Worm (Caenorhabditis elegans) whole organism, L1 larva: ENCODE data around the gene T19C3.2.
A peak's percentile ranks its signal among the peaks of the same experiment; 100 is the strongest.

Experiments
- C34B4.2 ChIP-seq: sonication (generic microtip); optimal IDR thresholded peaks from 2 replicates; lab custom pipeline; 2017; ENCODE audit warnings: mild to moderate bottlenecking, missing genetic modification characterization, missing compliant biosample characterization
- Y116A8C.19 ChIP-seq: sonication (generic microtip); optimal IDR thresholded peaks from 2 replicates; lab custom pipeline; 2016; ENCODE audit warnings: missing compliant biosample characterization, missing genetic modification characterization, borderline replicate concordance
- aha-1 ChIP-seq: fragments of 150-350 bp; optimal IDR thresholded peaks from 2 replicates; lab custom pipeline; 2014; ENCODE audit warnings: missing biosample characterization, missing genetic modification characterization
- ama-1 ChIP-seq: fragments of 150-350 bp; optimal IDR thresholded peaks from 2 replicates; lab custom pipeline; 2014
- blmp-1 ChIP-seq: fragments of 150-350 bp; optimal IDR thresholded peaks from 2 replicates; lab custom pipeline; 2014; ENCODE audit warnings: missing biosample characterization, missing genetic modification characterization
- ceh-8 ChIP-seq: fragments of 200-800 bp; sonication (Bioruptor generic); optimal IDR thresholded peaks from 2 replicates; lab custom pipeline; 2018; ENCODE audit warnings: mild to moderate bottlenecking, missing genetic modification characterization, moderate library complexity, missing compliant biosample characterization
- ceh-90 ChIP-seq: sonication (generic microtip); optimal IDR thresholded peaks from 2 replicates; lab custom pipeline; 2016; ENCODE audit warnings: missing genetic modification characterization, missing compliant biosample characterization
- dpl-1 ChIP-seq, 3 experiments: fragments of 150-350 bp in 2 of 3; sonication (generic microtip) in 1 of 3; optimal IDR thresholded peaks; 2 replicates each; lab custom pipeline; 2014 to 2017; ENCODE audit warnings: missing biosample characterization in 3 of 3, missing genetic modification characterization in 3 of 3, missing genetic modification reagents in 3 of 3
- efl-1 ChIP-seq, 4 experiments: fragments of 150-350 bp; optimal IDR thresholded peaks in 3 of 4; peaks in 1 of 4; 1 replicate in 1 of 4; 2 replicates in 3 of 4; lab custom pipeline; 2014; ENCODE audit warnings: missing biosample characterization in 2 of 4, missing genetic modification characterization in 2 of 4, missing genetic modification reagents in 2 of 4
- egl-13 ChIP-seq: sonication (generic microtip); optimal IDR thresholded peaks from 2 replicates; lab custom pipeline; 2016; ENCODE audit warnings: missing genotype, missing genetic modification reagents, missing genetic modification characterization, missing compliant biosample characterization
- fkh-4 ChIP-seq: sonication (generic microtip); optimal IDR thresholded peaks from 2 replicates; lab custom pipeline; 2016; ENCODE audit warnings: missing compliant biosample characterization, missing genetic modification characterization, borderline replicate concordance
- fos-1 ChIP-seq: fragments of 150-350 bp; optimal IDR thresholded peaks from 2 replicates; lab custom pipeline; 2014; ENCODE audit warnings: missing biosample characterization, missing genetic modification characterization
- grh-1 ChIP-seq: fragments of 200-800 bp; sonication (Bioruptor generic); IDR thresholded peaks from 2 replicates; pipeline ENCODE4 v1.3.6; 2022; ENCODE audit warnings: missing genetic modification reagents, missing genetic modification characterization, missing compliant biosample characterization
- hlh-4 ChIP-seq: sonication (generic microtip); optimal IDR thresholded peaks from 2 replicates; lab custom pipeline; 2016; ENCODE audit warnings: mild to moderate bottlenecking, missing genetic modification characterization, missing compliant biosample characterization
- hpl-2 ChIP-seq: fragments of 150-350 bp; optimal IDR thresholded peaks from 2 replicates; lab custom pipeline; 2014; ENCODE audit warnings: missing biosample characterization, missing genetic modification reagents, missing genetic modification characterization
- lin-13 ChIP-seq: fragments of 150-350 bp; optimal IDR thresholded peaks from 2 replicates; lab custom pipeline; 2014; ENCODE audit warnings: missing biosample characterization, missing genetic modification reagents, missing genetic modification characterization
- lin-14 ChIP-seq: fragments of 200-800 bp; sonication (Bioruptor generic); optimal IDR thresholded peaks from 2 replicates; lab custom pipeline; 2018; ENCODE audit warnings: mild to moderate bottlenecking, missing genetic modification characterization, moderate library complexity, missing compliant biosample characterization
- lin-35 ChIP-seq, 2 experiments: fragments of 150-350 bp; optimal IDR thresholded peaks; 2 replicates each; lab custom pipeline; 2014; ENCODE audit warnings: missing biosample characterization in 2 of 2, missing genetic modification characterization in 2 of 2, missing genetic modification reagents in 2 of 2
- lsy-2 ChIP-seq, 2 experiments: fragments of 150-350 bp; optimal IDR thresholded peaks; 2 replicates each; lab custom pipeline; 2014; ENCODE audit warnings: missing biosample characterization in 2 of 2, missing genetic modification characterization in 2 of 2
- mab-9 ChIP-seq: fragments of 200-800 bp; sonication (Bioruptor generic); IDR thresholded peaks from 2 replicates; pipeline ENCODE4 v1.3.6; 2022; ENCODE audit warnings: missing genetic modification reagents, missing genetic modification characterization, missing compliant biosample characterization
- mdl-1 ChIP-seq, 2 experiments: fragments of 150-350 bp; optimal IDR thresholded peaks; 2 replicates each; lab custom pipeline; 2014 to 2017; ENCODE audit warnings: missing biosample characterization in 2 of 2, missing genetic modification characterization in 2 of 2, inconsistent platforms in 1 of 2
- mef-2 ChIP-seq: fragments of 150-350 bp; optimal IDR thresholded peaks from 2 replicates; lab custom pipeline; 2014; ENCODE audit warnings: missing biosample characterization, missing genetic modification characterization
- nhr-12 ChIP-seq: sonication (generic microtip); optimal IDR thresholded peaks from 2 replicates; lab custom pipeline; 2017; ENCODE audit warnings: missing biosample characterization, missing genetic modification characterization
- nhr-19 ChIP-seq: fragments of 200-800 bp; sonication (Bioruptor generic); conservative IDR thresholded peaks from 2 replicates; pipeline ENCODE4 v1.3.6; 2022; ENCODE audit warnings: missing genetic modification characterization, missing compliant biosample characterization
- nhr-237 ChIP-seq: fragments of 150-350 bp; optimal IDR thresholded peaks from 2 replicates; lab custom pipeline; 2014; ENCODE audit warnings: missing biosample characterization, missing genetic modification characterization
- nhr-47 ChIP-seq: sonication (generic microtip); optimal IDR thresholded peaks from 2 replicates; lab custom pipeline; 2016; ENCODE audit warnings: mild to moderate bottlenecking, missing genetic modification characterization, moderate library complexity, missing compliant biosample characterization
- nhr-76 ChIP-seq: sonication (generic microtip); optimal IDR thresholded peaks from 2 replicates; lab custom pipeline; 2017; ENCODE audit warnings: missing biosample characterization, missing genetic modification characterization
- nhr-84 ChIP-seq: sonication (generic microtip); optimal IDR thresholded peaks from 2 replicates; lab custom pipeline; 2017; ENCODE audit warnings: missing biosample characterization, missing genetic modification characterization
- nhr-85 ChIP-seq: sonication (generic microtip); peaks from one replicate; lab custom pipeline; 2016; ENCODE audit warnings: missing genetic modification characterization, inconsistent platforms, missing compliant biosample characterization
- rnt-1 ChIP-seq: sonication (generic microtip); optimal IDR thresholded peaks from 2 replicates; lab custom pipeline; 2016; ENCODE audit warnings: mild to moderate bottlenecking, missing genetic modification characterization, moderate library complexity, missing compliant biosample characterization
- skn-1 ChIP-seq: fragments of 150-350 bp; optimal IDR thresholded peaks from 2 replicates; lab custom pipeline; 2014; ENCODE audit warnings: missing biosample characterization, missing genetic modification characterization
- snpc-4 ChIP-seq: fragments of 150-350 bp; optimal IDR thresholded peaks from 2 replicates; lab custom pipeline; 2014; ENCODE audit warnings: missing biosample characterization, missing genetic modification characterization
- sox-4 ChIP-seq: sonication (generic microtip); optimal IDR thresholded peaks from 2 replicates; lab custom pipeline; 2016; ENCODE audit warnings: missing genetic modification characterization, missing compliant biosample characterization
- sptf-1 ChIP-seq: fragments of 150-350 bp; optimal IDR thresholded peaks from 2 replicates; lab custom pipeline; 2014; ENCODE audit warnings: missing biosample characterization, missing genetic modification characterization
- swsn-7 ChIP-seq: sonication (generic microtip); optimal IDR thresholded peaks from 2 replicates; lab custom pipeline; 2016; ENCODE audit warnings: missing genetic modification characterization, missing compliant biosample characterization
- tbx-2 ChIP-seq: sonication (generic microtip); optimal IDR thresholded peaks from 2 replicates; lab custom pipeline; 2016; ENCODE audit warnings: missing genetic modification characterization, missing compliant biosample characterization
- tlp-1 ChIP-seq: fragments of 150-350 bp; optimal IDR thresholded peaks from 2 replicates; lab custom pipeline; 2014; ENCODE audit warnings: missing biosample characterization, missing genetic modification characterization
- unc-130 ChIP-seq: fragments of 150-350 bp; optimal IDR thresholded peaks from 2 replicates; lab custom pipeline; 2017; ENCODE audit warnings: missing biosample characterization, missing genetic modification characterization, inconsistent platforms
- unc-30 ChIP-seq: sonication (generic microtip); optimal IDR thresholded peaks from 2 replicates; lab custom pipeline; 2017; ENCODE audit warnings: missing biosample characterization, missing genetic modification characterization
- unc-62 ChIP-seq: fragments of 150-350 bp; optimal IDR thresholded peaks from 2 replicates; lab custom pipeline; 2014; ENCODE audit warnings: missing biosample characterization, missing genetic modification reagents, missing genetic modification characterization
- unc-86 ChIP-seq: sonication (generic microtip); optimal IDR thresholded peaks from 2 replicates; lab custom pipeline; 2016; ENCODE audit warnings: missing genetic modification characterization, missing compliant biosample characterization
- unc-98 ChIP-seq: fragments of 200-800 bp; sonication (Bioruptor generic); IDR thresholded peaks from 2 replicates; pipeline ENCODE4 v1.3.6; 2022; ENCODE audit warnings: missing genetic modification characterization, missing compliant biosample characterization
- vab-15 ChIP-seq: sonication (generic microtip); optimal IDR thresholded peaks from 2 replicates; lab custom pipeline; 2017; ENCODE audit warnings: missing genotype, mild to moderate bottlenecking, missing genetic modification characterization, missing compliant biosample characterization
- zag-1 ChIP-seq: fragments of 150-350 bp; optimal IDR thresholded peaks from 2 replicates; lab custom pipeline; 2014; ENCODE audit warnings: missing biosample characterization, missing genetic modification characterization
- zip-4 ChIP-seq: fragments of 200-800 bp; sonication (Bioruptor generic); optimal IDR thresholded peaks from 2 replicates; lab custom pipeline; 2018; ENCODE audit warnings: mild to moderate bottlenecking, missing genetic modification characterization, moderate library complexity, missing compliant biosample characterization
- ztf-11 ChIP-seq, 2 experiments: sonication (generic microtip); optimal IDR thresholded peaks; 2 replicates each; lab custom pipeline; 2016 to 2017; ENCODE audit warnings: missing genetic modification characterization in 2 of 2, missing biosample characterization in 1 of 2, missing compliant biosample characterization in 1 of 2

T19C3.2 gene

DNA sequence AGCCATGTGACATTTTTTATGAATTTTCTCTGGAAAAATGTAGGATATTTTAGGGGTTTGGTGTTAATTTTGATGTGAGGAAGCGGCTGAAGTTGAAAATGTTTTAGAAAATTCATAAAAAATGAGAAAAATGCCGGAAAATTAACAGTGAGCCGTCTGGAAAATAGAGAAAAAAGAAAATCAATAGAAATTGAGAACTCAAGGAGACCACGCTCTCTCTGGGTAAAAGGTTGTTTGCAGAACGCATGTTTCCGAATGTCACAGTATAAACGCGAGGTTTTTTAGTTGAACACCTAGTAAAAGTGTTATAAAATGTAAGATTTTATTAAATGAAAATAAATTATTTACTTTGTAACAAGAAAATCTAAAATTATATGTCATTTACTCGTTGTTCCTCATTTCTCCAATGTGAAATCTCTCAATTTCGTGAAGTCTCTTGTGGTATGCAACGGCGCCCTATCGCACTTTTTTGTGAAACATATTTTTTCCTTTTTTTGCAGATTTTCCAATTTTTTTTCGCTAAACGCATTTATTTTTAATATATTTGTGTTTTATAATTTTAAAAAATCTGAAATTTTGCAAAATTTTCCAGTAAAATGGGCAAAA, 22.9 kb upstream of the T19C3.2 start, which contains the start of the genes tag-266 and tag-267 (continued):
- no peak for TF ChIP-seq grh-1 (GFP tag; lab: Robert Waterston, UW)
- TF ChIP-seq fkh-4 (tag; lab: Kevin White, UChicago), result peak; percentile 41
- no peak for TF ChIP-seq vab-15
- TF ChIP-seq unc-30 (tag; lab: Kevin White, UChicago), result no peak
- peak; percentile 86 for TF ChIP-seq nhr-85 (tag; lab: Kevin White, UChicago)

DNA sequence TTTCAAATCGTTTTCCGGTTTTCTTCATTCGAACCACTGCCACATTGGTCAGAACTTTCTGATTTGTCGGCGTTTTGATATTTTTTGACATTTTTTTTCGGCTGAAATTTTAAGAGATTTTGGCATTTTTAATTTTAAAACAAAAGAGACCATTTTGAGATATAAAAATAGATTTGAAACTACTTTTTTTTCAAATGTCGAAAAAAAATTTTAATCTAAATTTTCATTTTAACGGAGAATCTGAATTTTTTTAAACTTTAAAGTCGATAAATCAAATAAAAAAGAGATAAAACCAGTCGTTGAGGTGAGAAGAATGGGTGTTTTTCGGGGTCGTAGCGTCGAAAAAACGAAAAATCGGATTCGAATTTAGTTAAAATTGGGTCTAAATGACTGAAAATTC, 21.0 kb upstream of the T19C3.2 start, which contains the start of gene sbds-1:
Gene sbds-1, minus strand, starts transcription at position 101 of the 400 bp plus-strand sequence.
- TF ChIP-seq blmp-1 (tag; lab: Kevin White, UChicago), result no peak
- no peak for TF ChIP-seq nhr-237 (tag; lab: Kevin White, UChicago)
- TF ChIP-seq rnt-1 (tag; lab: Kevin White, UChicago), result no peak
- TF ChIP-seq lin-14 (GFP tag; lab: Kevin White, UChicago), result no peak
- no peak for TF ChIP-seq hlh-4 (tag; lab: Kevin White, UChicago)
- no peak for TF ChIP-seq nhr-85 (tag; lab: Kevin White, UChicago)
- no peak for TF ChIP-seq Y116A8C.19 (tag; lab: Kevin White, UChicago)
- TF ChIP-seq egl-13 (tag; lab: Kevin White, UChicago), result no peak
- TF ChIP-seq ztf-11 (tag; optimal IDR thresholded peaks at IDR 0.05; lab: Kevin White, UChicago), result no peak
- no peak for TF ChIP-seq unc-62
- TF ChIP-seq sptf-1 (tag; lab: Kevin White, UChicago), result no peak
- no peak for TF ChIP-seq fos-1 (tag; lab: Kevin White, UChicago)
- TF ChIP-seq C34B4.2, result no peak
- TF ChIP-seq zag-1 (tag; lab: Kevin White, UChicago), result no peak
- no peak for TF ChIP-seq ceh-90

DNA sequence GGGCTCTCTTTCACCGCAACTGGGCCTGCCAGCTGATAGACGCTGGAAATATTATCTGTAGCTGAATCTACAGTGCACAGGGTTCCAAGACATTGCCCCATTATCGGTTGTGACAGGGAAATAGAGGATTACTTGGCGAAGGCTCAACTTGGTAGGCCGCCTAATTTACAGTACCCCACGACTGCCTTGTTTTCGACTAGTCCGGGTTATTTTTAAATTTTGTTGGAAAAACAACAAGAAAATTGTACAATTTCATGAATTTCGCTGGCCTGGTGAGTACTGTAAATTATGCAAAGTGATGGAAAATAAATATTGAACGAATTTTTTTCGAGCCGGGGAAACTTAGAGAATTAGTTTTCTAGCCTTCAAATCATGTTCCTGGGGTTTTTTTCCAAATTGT, 18.7 kb upstream of the T19C3.2 start, which contains the start of gene T19C3.7:
Gene T19C3.7, minus strand, starts transcription at position 101 of the 400 bp plus-strand sequence.
- TF ChIP-seq nhr-76 (no peak), mab-9 (GFP tag; lab: Robert Waterston, UW) (no peak), tbx-2 (tag; lab: Kevin White, UChicago) (no peak), snpc-4 (tag; lab: Kevin White, UChicago) (no peak), unc-98 (no peak)
- TF ChIP-seq, all 84 proteins: peak for 0

DNA sequence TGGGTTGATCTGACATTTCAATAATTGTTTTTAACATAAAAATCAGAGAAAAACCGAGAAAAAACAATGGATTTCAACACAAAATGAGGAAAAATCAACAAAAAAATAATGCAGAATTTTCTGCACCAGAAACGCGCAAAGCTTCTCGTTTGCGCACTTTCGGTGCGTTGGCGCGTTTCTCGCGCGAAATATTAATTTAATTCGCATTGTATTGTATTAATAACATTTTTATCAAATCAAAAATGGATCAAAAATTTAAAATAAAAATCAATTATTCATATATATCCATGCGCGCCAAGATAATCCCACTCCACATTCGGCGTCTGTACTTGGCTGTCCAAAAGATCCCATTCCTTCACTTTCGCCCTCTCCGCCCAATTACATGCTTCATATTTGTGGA, 17.3 kb upstream of the T19C3.2 start, which contains the start of gene fem-2:
Gene fem-2, minus strand, starts transcription at position 9 of the 400 bp plus-strand sequence.
- TF ChIP-seq sox-4 (tag; lab: Kevin White, UChicago) (peak; percentile 6), lsy-2 (tag; optimal IDR thresholded peaks at IDR 0.05; lab: Kevin White, UChicago) (peak; percentile 57 to 67), swsn-7 (tag; lab: Kevin White, UChicago) (peak; percentile 52), fos-1 (tag; lab: Kevin White, UChicago) (no peak), nhr-85 (tag; lab: Kevin White, UChicago) (peak; percentile 76), rnt-1 (tag; lab: Kevin White, UChicago) (peak; percentile 24), aha-1 (no peak), dpl-1 (GFP tag; optimal IDR thresholded peaks at IDR 0.05; lab: Kevin White, UChicago) (peak; percentile 38 to 53 (median 44)), unc-130 (tag; lab: Kevin White, UChicago) (peak; percentile 22), mdl-1 (tag; optimal IDR thresholded peaks at IDR 0.05; lab: Kevin White, UChicago) (peak in 1 of 2 experiments; percentile 15), mef-2 (tag; lab: Kevin White, UChicago) (no peak), lin-13 (GFP tag; lab: Kevin White, UChicago) (peak; percentile 26), skn-1 (tag; lab: Kevin White, UChicago) (no peak), nhr-19 (GFP tag; lab: Robert Waterston, UW) (peak; percentile 36), C34B4.2 (no peak), nhr-84 (tag; lab: Kevin White, UChicago) (no peak), ama-1 (lab: Kevin White, UChicago) (no peak), hpl-2 (no peak), efl-1 (optimal IDR thresholded peaks at IDR 0.05; lab: Kevin White, UChicago) (peak; percentile 32 to 47), efl-1 (GFP tag; optimal IDR thresholded peaks at IDR 0.05 in 1 of 2; lab: Kevin White, UChicago) (peak; percentile 52 to 90), nhr-47 (peak; percentile 66), tbx-2 (tag; lab: Kevin White, UChicago) (peak; percentile 43), blmp-1 (tag; lab: Kevin White, UChicago) (peak; percentile 42), nhr-12 (tag; lab: Kevin White, UChicago) (no peak), lin-35 (GFP tag; optimal IDR thresholded peaks at IDR 0.05; lab: Kevin White, UChicago) (peak; percentile 58 to 67), tlp-1 (tag; lab: Kevin White, UChicago) (no peak), zip-4 (GFP tag; lab: Kevin White, UChicago) (peak; percentile 9), ceh-8 (GFP tag; lab: Kevin White, UChicago) (no peak), unc-86 (peak; percentile 5)
